Fruit fly (Drosophila melanogaster) whole organism, prepupa: ENCODE measurements around the gene CG34437.

Experiments
- CG10631 ChIP-seq: fragments of 200-800 bp; sonication (Bioruptor generic); optimal IDR thresholded peaks from 2 replicates; lab custom pipeline; 2016; ENCODE audit warnings: missing biosample characterization, missing genetic modification characterization
- CG10669 ChIP-seq: fragments of 200-800 bp; sonication (Bioruptor generic); optimal IDR thresholded peaks from 3 replicates; lab custom pipeline; 2018; ENCODE audit warnings: missing biosample characterization, mild to moderate bottlenecking, missing genetic modification characterization, moderate library complexity
- CG11294 ChIP-seq: fragments of 200-800 bp; sonication (Bioruptor generic); IDR thresholded peaks from 2 replicates; pipeline ENCODE4 v1.3.6; 2022; ENCODE audit warnings: missing biosample characterization, missing genetic modification characterization
- CG11762 ChIP-seq: fragments of 200-800 bp; sonication (Bioruptor generic); optimal IDR thresholded peaks from 3 replicates; lab custom pipeline; 2016; ENCODE audit warnings: missing biosample characterization, missing genetic modification characterization; ENCODE audit not compliant: insufficient read depth
- CG11902 ChIP-seq: fragments of 200-800 bp; sonication (Bioruptor generic); optimal IDR thresholded peaks from 3 replicates; lab custom pipeline; 2016; ENCODE audit warnings: missing biosample characterization, missing genetic modification characterization
- CG1621 ChIP-seq: fragments of 200-800 bp; sonication (Bioruptor generic); optimal IDR thresholded peaks from 3 replicates; lab custom pipeline; 2018; ENCODE audit warnings: missing biosample characterization, mild to moderate bottlenecking, missing genetic modification characterization
- CG3032 ChIP-seq: fragments of 200-800 bp; optimal IDR thresholded peaks from 2 replicates; lab custom pipeline; 2019; ENCODE audit warnings: missing biosample characterization, mild to moderate bottlenecking, missing genetic modification characterization, moderate library complexity
- CG4318 ChIP-seq: fragments of 200-800 bp; sonication (Bioruptor generic); optimal IDR thresholded peaks from 3 replicates; lab custom pipeline; 2017; ENCODE audit warnings: missing biosample characterization, mild to moderate bottlenecking, missing genetic modification characterization
- CG6163 ChIP-seq: fragments of 200-800 bp; sonication (Bioruptor generic); IDR thresholded peaks from 3 replicates; pipeline ENCODE4 v1.3.6; 2022; ENCODE audit warnings: missing biosample characterization, missing genetic modification characterization
- CG6276 ChIP-seq: fragments of 200-800 bp; sonication (Bioruptor generic); optimal IDR thresholded peaks from 2 replicates; lab custom pipeline; 2017; ENCODE audit warnings: missing biosample characterization, mild to moderate bottlenecking, missing genetic modification characterization
- CG6808 ChIP-seq: fragments of 200-800 bp; sonication (Bioruptor generic); optimal IDR thresholded peaks from 3 replicates; lab custom pipeline; 2017; ENCODE audit warnings: missing biosample characterization, missing genetic modification characterization, mild to moderate bottlenecking, moderate library complexity, missing genetic modification reagents
- CG7368 ChIP-seq: fragments of 200-800 bp; sonication (Bioruptor generic); optimal IDR thresholded peaks from 3 replicates; lab custom pipeline; 2016; ENCODE audit warnings: missing biosample characterization, missing genetic modification characterization
- CG8119 ChIP-seq: fragments of 200-800 bp; sonication (Bioruptor generic); IDR thresholded peaks from 3 replicates; pipeline ENCODE4 v1.3.6; 2022; ENCODE audit warnings: missing biosample characterization, missing genetic modification characterization
- CG8319 ChIP-seq: fragments of 200-800 bp; sonication (Bioruptor generic); optimal IDR thresholded peaks from 3 replicates; lab custom pipeline; 2016; ENCODE audit warnings: missing biosample characterization, missing genetic modification characterization
- CG8632 ChIP-seq: fragments of 200-800 bp; sonication (Bioruptor generic); optimal IDR thresholded peaks from 3 replicates; lab custom pipeline; 2016; ENCODE audit warnings: missing biosample characterization, missing genetic modification characterization
- Eip75B ChIP-seq: fragments of 200-800 bp; sonication (Bioruptor generic); optimal IDR thresholded peaks from 3 replicates; lab custom pipeline; 2016; ENCODE audit warnings: missing biosample characterization, missing genetic modification characterization
- Eip93F ChIP-seq: fragments of 200-800 bp; sonication (Bioruptor generic); optimal IDR thresholded peaks from 2 replicates; lab custom pipeline; 2016; ENCODE audit warnings: missing biosample characterization, mild to moderate bottlenecking, missing genetic modification characterization
- Ets21C ChIP-seq: fragments of 200-800 bp; sonication (Bioruptor generic); optimal IDR thresholded peaks from 3 replicates; lab custom pipeline; 2016; ENCODE audit warnings: missing biosample characterization, missing genetic modification characterization
- Ets96B ChIP-seq: fragments of 200-800 bp; optimal IDR thresholded peaks from 2 replicates; lab custom pipeline; 2019; ENCODE audit warnings: missing biosample characterization, mild to moderate bottlenecking, missing genetic modification characterization, moderate library complexity
- Hr38 ChIP-seq: sonication (Bioruptor generic); optimal IDR thresholded peaks from 2 replicates; lab custom pipeline; 2016; ENCODE audit warnings: missing biosample characterization, missing genetic modification characterization
- Hr39 ChIP-seq: fragments of 200-800 bp; sonication (Bioruptor generic); optimal IDR thresholded peaks from 2 replicates; lab custom pipeline; 2016; ENCODE audit warnings: missing biosample characterization, missing genetic modification characterization
- Met ChIP-seq: fragments of 200-800 bp; sonication (Bioruptor generic); optimal IDR thresholded peaks from 3 replicates; lab custom pipeline; 2016; ENCODE audit warnings: missing biosample characterization, missing genetic modification characterization
- Smox ChIP-seq: fragments of 200-800 bp; sonication (Bioruptor generic); optimal IDR thresholded peaks from 3 replicates; lab custom pipeline; 2016; ENCODE audit warnings: missing biosample characterization, missing genetic modification characterization
- Sox102F ChIP-seq: fragments of 200-800 bp; sonication (Bioruptor generic); optimal IDR thresholded peaks from 2 replicates; lab custom pipeline; 2016; ENCODE audit warnings: missing biosample characterization, mild to moderate bottlenecking, missing genetic modification characterization
- Sox14 ChIP-seq: fragments of 200-800 bp; sonication (Bioruptor generic); optimal IDR thresholded peaks from 3 replicates; lab custom pipeline; 2016; ENCODE audit warnings: missing biosample characterization, missing genetic modification characterization
- Sox15 ChIP-seq: fragments of 200-800 bp; sonication (Bioruptor generic); optimal IDR thresholded peaks from 3 replicates; lab custom pipeline; 2016; ENCODE audit warnings: missing biosample characterization, missing genetic modification characterization
- achi ChIP-seq: fragments of 200-800 bp; sonication (Bioruptor generic); optimal IDR thresholded peaks from 3 replicates; lab custom pipeline; 2016; ENCODE audit warnings: missing biosample characterization, missing genetic modification characterization
- acj6 ChIP-seq: fragments of 200-800 bp; sonication (Bioruptor generic); optimal IDR thresholded peaks from 3 replicates; lab custom pipeline; 2016; ENCODE audit warnings: missing biosample characterization, missing genetic modification characterization
- cyc ChIP-seq: fragments of 200-800 bp; sonication (Bioruptor generic); optimal IDR thresholded peaks from 3 replicates; lab custom pipeline; 2016; ENCODE audit warnings: missing biosample characterization, missing genetic modification characterization
- dac ChIP-seq: fragments of 200-800 bp; sonication (Bioruptor generic); optimal IDR thresholded peaks from 2 replicates; lab custom pipeline; 2017; ENCODE audit warnings: missing biosample characterization, mild to moderate bottlenecking, missing genetic modification characterization
- dsx ChIP-seq: fragments of 200-800 bp; optimal IDR thresholded peaks from 3 replicates; lab custom pipeline; 2019; ENCODE audit warnings: missing biosample characterization, mild to moderate bottlenecking, missing genetic modification characterization, moderate library complexity; ENCODE audit not compliant: poor library complexity, severe bottlenecking
- eg ChIP-seq: fragments of 200-800 bp; sonication (Bioruptor generic); IDR thresholded peaks from 3 replicates; pipeline ENCODE4 v1.3.6; 2022; ENCODE audit warnings: missing biosample characterization, missing genetic modification characterization
- esn ChIP-seq: fragments of 200-800 bp; sonication (Bioruptor generic); optimal IDR thresholded peaks from 2 replicates; lab custom pipeline; 2016; ENCODE audit warnings: missing biosample characterization, mild to moderate bottlenecking, missing genetic modification characterization, moderate library complexity
- fd85E ChIP-seq: fragments of 200-800 bp; sonication (Bioruptor generic); optimal IDR thresholded peaks from 3 replicates; lab custom pipeline; 2016; ENCODE audit warnings: missing biosample characterization, missing genetic modification characterization
- fkh ChIP-seq: fragments of 200-800 bp; sonication (Bioruptor generic); optimal IDR thresholded peaks from 3 replicates; lab custom pipeline; 2017; ENCODE audit warnings: missing biosample characterization, mild to moderate bottlenecking, missing genetic modification characterization, moderate library complexity
- lz ChIP-seq: fragments of 200-800 bp; sonication (Bioruptor generic); optimal IDR thresholded peaks from 3 replicates; lab custom pipeline; 2016; ENCODE audit warnings: missing biosample characterization, missing genetic modification characterization
- net ChIP-seq: fragments of 200-800 bp; sonication (Bioruptor generic); optimal IDR thresholded peaks from 3 replicates; lab custom pipeline; 2016; ENCODE audit warnings: missing biosample characterization, missing genetic modification characterization
- pdm3 ChIP-seq: fragments of 200-800 bp; sonication (Bioruptor generic); optimal IDR thresholded peaks from 3 replicates; lab custom pipeline; 2016; ENCODE audit warnings: missing biosample characterization, missing genetic modification characterization
- salr ChIP-seq, 2 experiments: fragments of 200-800 bp; sonication (Bioruptor generic); optimal IDR thresholded peaks; 3 replicates each; lab custom pipeline; 2016 to 2018; ENCODE audit warnings: missing biosample characterization in 2 of 2, missing genetic modification characterization in 2 of 2, mild to moderate bottlenecking in 1 of 2
- spab ChIP-seq: fragments of 200-800 bp; sonication (Bioruptor generic); optimal IDR thresholded peaks from 2 replicates; lab custom pipeline; 2017; ENCODE audit warnings: missing biosample characterization, mild to moderate bottlenecking, missing genetic modification characterization, missing genetic modification reagents
- ss ChIP-seq, 2 experiments: fragments of 200-800 bp; sonication (Bioruptor generic); optimal IDR thresholded peaks; 2 replicates in 1 of 2; 3 replicates in 1 of 2; lab custom pipeline; 2017 to 2018; ENCODE audit warnings: mild to moderate bottlenecking in 2 of 2, missing biosample characterization in 2 of 2, missing genetic modification characterization in 2 of 2, moderate library complexity in 1 of 2
- svp ChIP-seq: fragments of 200-800 bp; sonication (Bioruptor generic); peaks from one replicate; lab custom pipeline; 2016; ENCODE audit warnings: missing biosample characterization, missing genetic modification characterization
- topi ChIP-seq: fragments of 200-800 bp; sonication (Bioruptor generic); optimal IDR thresholded peaks from 3 replicates; lab custom pipeline; 2016; ENCODE audit warnings: missing biosample characterization, missing genetic modification characterization
- vri ChIP-seq: fragments of 200-800 bp; sonication (Bioruptor generic); optimal IDR thresholded peaks from 3 replicates; lab custom pipeline; 2016; ENCODE audit warnings: missing biosample characterization, mild to moderate bottlenecking, missing genetic modification characterization

The CG34437 gene

dm6 chr3R:28327132-28327531 is 43.6 kb downstream of the CG34437 start (continued):
- TF ChIP-seq Sox102F (GFP tag; lab: Kevin White, UChicago) (peak; percentile 27), Smox (GFP tag; lab: Kevin White, UChicago) (peak; percentile 54), ss (GFP tag; optimal IDR thresholded peaks at IDR 0.05; lab: Kevin White, UChicago) (no peak), eg (GFP tag; lab: Robert Waterston, UW) (no peak), Sox14 (GFP tag; lab: Kevin White, UChicago) (peak; percentile 20), lz (GFP tag; lab: Kevin White, UChicago) (peak; percentile 31)

DNA sequence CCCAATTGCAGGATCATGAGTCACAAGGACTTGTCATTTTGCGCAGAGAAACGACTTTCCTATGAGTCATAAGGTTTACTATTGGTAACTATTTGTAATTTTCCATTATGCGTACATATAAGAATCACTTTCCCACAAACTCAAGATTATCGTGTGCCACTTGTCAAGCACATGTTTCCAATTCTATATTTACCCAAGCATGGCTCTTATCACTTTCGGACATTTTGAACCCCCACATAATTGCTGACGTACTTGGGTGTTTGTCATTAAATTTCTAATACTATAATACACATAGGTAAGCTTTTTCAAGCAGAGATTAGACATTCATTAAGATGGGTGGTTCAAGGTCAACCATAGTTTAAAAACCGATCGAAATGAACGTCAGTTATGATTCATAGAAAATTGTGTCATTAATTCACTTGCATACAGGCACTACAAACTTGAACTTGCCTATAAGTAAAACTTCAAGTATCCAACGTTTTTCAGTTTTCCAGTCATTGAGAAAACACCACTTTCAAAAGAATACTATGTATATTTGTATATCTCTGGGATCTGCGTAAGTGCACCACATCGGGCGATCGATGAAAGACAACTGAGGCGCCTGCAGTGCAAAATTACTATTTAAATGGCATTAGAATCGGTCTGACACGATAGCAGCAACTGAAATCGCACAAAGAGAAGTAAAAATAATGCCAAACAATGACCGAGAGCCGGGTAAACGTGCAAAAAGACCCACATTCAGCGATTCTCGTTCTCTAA is 44.4 kb downstream of the CG34437 start:
- no peak for TF ChIP-seq Hr38 (GFP tag; lab: Kevin White, UChicago)
- no peak for TF ChIP-seq ss (GFP tag; optimal IDR thresholded peaks at IDR 0.05; lab: Kevin White, UChicago)
- no peak for TF ChIP-seq esn (GFP tag; lab: Kevin White, UChicago)
- TF ChIP-seq CG3032 = no peak
- TF ChIP-seq salr (GFP tag; optimal IDR thresholded peaks at IDR 0.05; lab: Kevin White, UChicago) = no peak
- TF ChIP-seq vri = no peak
- peak; percentile 61 for TF ChIP-seq svp (GFP tag; lab: Kevin White, UChicago)
- peak; percentile 28 for TF ChIP-seq fkh (GFP tag; lab: Kevin White, UChicago)
- TF ChIP-seq Sox15 = no peak
- no peak for TF ChIP-seq Eip75B (GFP tag; lab: Kevin White, UChicago)
- no peak for TF ChIP-seq CG10631 (GFP tag; lab: Kevin White, UChicago)
- no peak for TF ChIP-seq net (GFP tag; lab: Kevin White, UChicago)
- TF ChIP-seq spab (GFP tag; lab: Kevin White, UChicago) = no peak

dm6 chr3R:28328780-28329546 is 45.4 kb downstream of the CG34437 start:
- TF ChIP-seq CG1621 (tag; lab: Kevin White, UChicago) (peak; percentile 74), svp (GFP tag; lab: Kevin White, UChicago) (peak; percentile 55), CG11762 (GFP tag; lab: Kevin White, UChicago) (peak; percentile 63), CG7368 (GFP tag; lab: Kevin White, UChicago) (no peak), topi (GFP tag; lab: Kevin White, UChicago) (peak; percentile 44), dsx (GFP tag; lab: Kevin White, UChicago) (peak; percentile 58), CG8319 (no peak), CG11902 (no peak), Ets96B (tag; lab: Kevin White, UChicago) (peak; percentile 84), ss (GFP tag; optimal IDR thresholded peaks at IDR 0.05; lab: Kevin White, UChicago) (peak; percentile 30 to 67), CG10669 (GFP tag; lab: Kevin White, UChicago) (peak; percentile 79), pdm3 (GFP tag; lab: Kevin White, UChicago) (peak; percentile 76), Sox102F (GFP tag; lab: Kevin White, UChicago) (no peak), CG4318 (peak; percentile 79), CG6276 (GFP tag; lab: Kevin White, UChicago) (peak; percentile 76), acj6 (peak; percentile 83), Eip93F (GFP tag; lab: Kevin White, UChicago) (no peak), esn (GFP tag; lab: Kevin White, UChicago) (peak; percentile 20), CG6808 (peak; percentile 76), fd85E (GFP tag; lab: Kevin White, UChicago) (no peak), CG6163 (peak; percentile 88), fkh (GFP tag; lab: Kevin White, UChicago) (peak; percentile 95), CG10631 (GFP tag; lab: Kevin White, UChicago) (peak; percentile 70), CG11294 (GFP tag; lab: Robert Waterston, UW) (peak; percentile 87), achi (GFP tag; lab: Kevin White, UChicago) (peak; percentile 71), dac (peak; percentile 36), cyc (GFP tag; lab: Kevin White, UChicago) (no peak), CG8119 (GFP tag; lab: Robert Waterston, UW) (peak; percentile 82), CG8632 (GFP tag; lab: Kevin White, UChicago) (peak; percentile 16), Hr39 (GFP tag; lab: Kevin White, UChicago) (peak; percentile 21), Smox (GFP tag; lab: Kevin White, UChicago) (no peak), eg (GFP tag; lab: Robert Waterston, UW) (peak; percentile 93), vri (no peak), Ets21C (no peak), Met (no peak)
